Fruit fly (Drosophila melanogaster): Measurements from ENCODE around the gene ND-49.
A peak's percentile ranks its signal among the peaks of the same experiment; 100 is the strongest.

ND-49 gene

dm6 chr4:571504-572268 is at the start of gene ND-49, which contains the start of gene Ephrin:
Gene ND-49 (minus strand): TSS chr4:571554.
Gene Ephrin (plus strand): TSS chr4:571755.
- TF ChIP-seq CG8478 (optimal IDR thresholded peaks at IDR 0.05) (no peak), CTCF (optimal IDR thresholded peaks at IDR 0.05) (no peak)

dm6 chr4:610398-611319 is 39.3 kb upstream of the ND-49 start, which contains the start of gene Eph:
Gene Eph (plus strand): TSS chr4:610684.
- no peak for TF ChIP-seq CTCF (optimal IDR thresholded peaks at IDR 0.05)
- no peak for TF ChIP-seq CG8478 (optimal IDR thresholded peaks at IDR 0.05)

dm6 chr4:607498-607897 is 36.1 kb upstream of the ND-49 start, which contains the start of gene onecut:
Gene onecut (minus strand): TSS chr4:607649.
- TF ChIP-seq CTCF (optimal IDR thresholded peaks at IDR 0.05) (no peak), CG8478 (optimal IDR thresholded peaks at IDR 0.05) (no peak)

- TF ChIP-seq CG8478 (optimal IDR thresholded peaks at IDR 0.05) (no peak), CTCF (optimal IDR thresholded peaks at IDR 0.05) (no peak)
Observed at dm6 chr4:588514-588913, 17.2 kb upstream of the ND-49 start.

dm6 chr4:582836-583235 is 11.5 kb upstream of the ND-49 start, which contains the start of gene CG1909:
Gene CG1909 (plus strand): TSS chr4:583108.
- TF ChIP-seq CG8478 (optimal IDR thresholded peaks at IDR 0.05) (no peak), CTCF (optimal IDR thresholded peaks at IDR 0.05) (no peak)

- no peak for TF ChIP-seq CG8478 (optimal IDR thresholded peaks at IDR 0.05)
- TF ChIP-seq CTCF (optimal IDR thresholded peaks at IDR 0.05): no peak
Observed at dm6 chr4:576439-576838, 5.1 kb upstream of the ND-49 start.

- TF ChIP-seq CG8478 (optimal IDR thresholded peaks at IDR 0.05) (no peak), CTCF (optimal IDR thresholded peaks at IDR 0.05) (no peak)
Observed at dm6 chr4:570404-571302, 701 bp downstream of the ND-49 start.

- TF ChIP-seq CG8478 (optimal IDR thresholded peaks at IDR 0.05) (no peak), CTCF (optimal IDR thresholded peaks at IDR 0.05) (no peak)
Observed at dm6 chr4:567285-567684, 4.1 kb downstream of the ND-49 start.

dm6 chr4:558456-558855 is 12.9 kb downstream of the ND-49 start:
- TF ChIP-seq CTCF (optimal IDR thresholded peaks at IDR 0.05) (no peak), CG8478 (optimal IDR thresholded peaks at IDR 0.05) (no peak)

dm6 chr4:557879-558202 is 13.5 kb downstream of the ND-49 start, which contains the start of gene Pur-alpha:
Gene Pur-alpha (plus strand): TSS chr4:558016.
- TF ChIP-seq CG8478 (optimal IDR thresholded peaks at IDR 0.05) (no peak), CTCF (optimal IDR thresholded peaks at IDR 0.05) (peak in 1 of 2 experiments; percentile 1)

dm6 chr4:557095-557878 is 14.1 kb downstream of the ND-49 start, which contains the start of gene Tdg:
Gene Tdg (minus strand): TSS chr4:557854.
- TF ChIP-seq CG8478 (optimal IDR thresholded peaks at IDR 0.05) (no peak), CTCF (optimal IDR thresholded peaks at IDR 0.05) (no peak)

- no peak for TF ChIP-seq CTCF (optimal IDR thresholded peaks at IDR 0.05)
- no peak for TF ChIP-seq CG8478 (optimal IDR thresholded peaks at IDR 0.05)
Observed at dm6 chr4:554758-555157, 16.6 kb downstream of the ND-49 start.

dm6 chr4:519421-519987 is 51.9 kb downstream of the ND-49 start:
- TF ChIP-seq CTCF (optimal IDR thresholded peaks at IDR 0.05) (no peak), CG8478 (optimal IDR thresholded peaks at IDR 0.05) (no peak)

Measured in S2 (cell line).